Worm (Caenorhabditis elegans) whole organism, dauer: ENCODE results near the gene Y9C9A.8.

Experiments used
- unc-62 ChIP-seq: sonication (generic microtip); optimal IDR thresholded peaks from 2 replicates; lab custom pipeline; 2017; ENCODE audit warnings: missing biosample characterization, missing genetic modification reagents, missing genetic modification characterization

Y9C9A.8 gene

ce11 chrIV:4930045-4930444 lies at the start of gene Y9C9A.8:
Gene Y9C9A.8 (plus strand): TSS chrIV:4930345.
- no peak for TF ChIP-seq unc-62 (GFP tag; lab: Kevin White, UChicago)

DNA sequence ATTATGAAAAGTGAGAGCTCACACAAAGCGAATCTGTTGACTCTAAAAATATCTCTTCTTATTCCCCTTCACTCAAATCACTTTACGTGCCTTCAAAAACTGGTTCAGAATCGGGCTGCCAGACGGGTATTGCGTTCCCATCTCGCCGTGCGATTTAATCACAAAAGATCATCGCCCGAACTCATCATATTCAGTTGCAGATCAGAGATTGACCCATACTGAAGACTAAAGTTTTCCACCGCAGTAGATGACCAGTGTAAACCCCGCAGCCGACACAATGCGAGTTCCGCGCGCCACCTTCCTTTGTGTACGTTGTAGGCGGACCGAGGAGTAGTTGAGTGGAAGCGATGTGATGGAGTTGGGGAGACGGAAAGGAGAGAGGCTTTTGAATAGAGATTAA lies 49.5 kb upstream of the Y9C9A.8 start:
- TF ChIP-seq unc-62 (GFP tag; lab: Kevin White, UChicago): no peak

DNA sequence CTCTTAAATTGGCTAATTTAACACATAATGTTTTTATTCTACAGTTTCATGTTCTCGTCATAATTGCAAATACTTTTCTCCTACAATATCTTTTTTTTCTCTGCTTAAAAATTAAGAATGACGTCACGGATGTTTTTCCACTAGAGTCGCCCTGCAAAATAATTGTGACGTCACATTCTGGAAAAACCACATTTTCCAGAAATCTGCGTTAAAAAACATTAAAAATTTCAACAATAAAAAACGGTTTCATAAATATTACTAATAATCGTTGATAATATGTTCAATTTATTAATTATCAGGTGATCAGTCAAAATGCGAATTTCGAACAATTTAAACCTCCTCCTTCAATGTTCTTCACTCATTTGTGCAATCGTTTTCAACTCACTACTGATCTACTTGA lies 46.2 kb upstream of the Y9C9A.8 start, which contains the start of gene str-166:
Gene str-166, plus strand, starts transcription at position 301 of the 400 bp plus-strand sequence.
- no peak for TF ChIP-seq unc-62 (GFP tag; lab: Kevin White, UChicago)

- no peak for TF ChIP-seq unc-62 (GFP tag; lab: Kevin White, UChicago)
Observed at ce11 chrIV:4885435-4885834, 44.7 kb upstream of the Y9C9A.8 start.

DNA sequence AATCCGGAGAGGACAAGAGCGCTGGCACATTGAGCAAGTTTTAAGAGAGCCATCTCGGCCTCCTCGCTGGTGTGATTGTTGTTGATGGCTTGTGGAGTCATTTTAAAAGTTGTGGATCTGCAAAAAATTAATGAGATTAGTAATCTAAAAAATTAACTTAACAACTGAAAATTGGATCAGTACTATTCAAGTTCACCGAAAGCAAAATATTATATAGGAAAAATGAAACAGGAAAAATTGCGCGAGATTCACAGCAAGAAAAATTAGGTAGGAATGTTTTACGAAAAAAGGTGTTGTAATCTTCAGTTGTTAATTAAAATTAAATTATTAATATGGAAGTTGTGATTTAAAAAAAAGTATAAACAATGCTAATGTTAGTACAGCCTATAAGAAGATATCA lies 42.9 kb upstream of the Y9C9A.8 start, which contains the start of gene T08B6.1:
Gene T08B6.1, minus strand, starts transcription at position 101 of the 400 bp plus-strand sequence.
- TF ChIP-seq unc-62 (GFP tag; lab: Kevin White, UChicago): no peak

DNA sequence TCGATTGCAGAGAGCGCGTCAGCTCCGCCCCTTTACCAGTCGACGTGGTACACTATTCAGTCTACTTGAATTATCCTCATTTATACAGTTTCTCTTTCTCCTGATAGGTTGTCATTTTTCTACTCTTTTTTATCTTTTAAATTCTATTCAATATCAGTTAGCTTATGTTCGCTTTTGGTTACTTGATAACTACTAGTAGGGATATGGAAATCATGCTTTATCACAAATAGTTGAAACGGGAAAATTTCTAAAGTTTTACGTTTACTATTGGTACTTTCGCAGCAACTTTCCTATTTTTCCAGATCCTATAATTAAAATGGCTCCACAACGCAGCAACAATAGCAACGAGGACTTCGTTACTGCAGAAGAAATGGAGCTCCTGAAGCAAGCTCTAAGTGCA lies 40.5 kb upstream of the Y9C9A.8 start, which contains the start of gene sgnh-1:
Gene sgnh-1, plus strand, starts transcription at position 301 of the 400 bp plus-strand sequence.
- no peak for TF ChIP-seq unc-62 (GFP tag; lab: Kevin White, UChicago)

ce11 chrIV:4890543-4890942 lies 39.6 kb upstream of the Y9C9A.8 start, which contains the start of gene T08B6.9:
Gene T08B6.9 (plus strand): TSS chrIV:4890843.
- TF ChIP-seq unc-62 (GFP tag; lab: Kevin White, UChicago): no peak

DNA sequence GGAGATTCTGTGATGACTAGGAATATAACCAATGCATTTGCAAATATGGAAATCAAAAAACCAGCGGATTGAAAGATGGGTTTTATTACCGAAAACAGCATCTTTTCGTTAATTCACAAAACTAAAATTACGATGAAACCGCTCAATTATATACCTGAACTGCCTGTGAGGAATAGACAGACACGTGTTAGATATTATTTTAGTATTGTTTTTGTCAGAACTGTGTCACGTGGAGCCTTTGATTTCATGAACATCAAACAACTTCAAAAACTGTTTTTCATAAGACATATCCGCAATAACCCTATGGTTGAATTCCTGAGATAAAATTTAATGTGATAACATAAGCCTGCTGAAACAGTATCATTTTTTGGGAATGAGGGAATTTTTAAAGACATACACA lies 26.2 kb upstream of the Y9C9A.8 start, which contains the start of gene str-161:
Gene str-161, minus strand, starts transcription at position 101 of the 400 bp plus-strand sequence.
- TF ChIP-seq unc-62 (GFP tag; lab: Kevin White, UChicago): no peak

DNA sequence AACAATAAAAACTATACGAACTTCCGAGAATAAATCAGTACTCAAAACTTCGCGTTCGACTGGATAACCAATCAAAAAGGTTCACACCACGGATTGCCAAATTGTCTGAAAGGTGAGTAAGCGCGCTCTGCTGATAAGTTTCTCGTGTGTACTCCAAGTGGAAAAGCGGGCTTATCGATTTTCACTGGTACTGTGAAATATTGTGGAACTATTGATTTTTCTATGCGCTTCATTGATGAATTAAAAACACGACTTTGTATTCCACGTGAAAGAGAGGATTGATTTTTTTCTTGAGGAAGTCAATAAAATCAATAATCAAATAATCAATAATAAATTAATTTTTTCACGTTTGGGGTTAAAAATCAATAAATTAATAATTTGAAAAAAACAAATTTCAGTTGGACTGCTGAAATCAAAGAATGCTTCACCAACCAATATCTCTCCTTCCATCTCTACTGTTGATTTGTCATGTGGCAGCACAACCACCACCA lies 24.5 kb upstream of the Y9C9A.8 start, which contains the start of gene T08B6.4:
Gene T08B6.4, plus strand, starts transcription at position 51 of the 491 bp plus-strand sequence.
- TF ChIP-seq unc-62 (GFP tag; lab: Kevin White, UChicago): no peak

- no peak for TF ChIP-seq unc-62 (GFP tag; lab: Kevin White, UChicago)
Observed at ce11 chrIV:4909039-4909438, 21.1 kb upstream of the Y9C9A.8 start, which contains the start of gene str-159. Gene str-159 (plus strand): TSS chrIV:4909339.

ce11 chrIV:4913090-4913489 lies 17.1 kb upstream of the Y9C9A.8 start, which contains the start of gene str-156:
Gene str-156 (plus strand): TSS chrIV:4913390.
- TF ChIP-seq unc-62 (GFP tag; lab: Kevin White, UChicago): no peak

- TF ChIP-seq unc-62 (GFP tag; lab: Kevin White, UChicago): no peak
Observed at ce11 chrIV:4915689-4916088, 14.5 kb upstream of the Y9C9A.8 start, which contains the start of gene str-155. Gene str-155 (plus strand): TSS chrIV:4915989.

- no peak for TF ChIP-seq unc-62 (GFP tag; lab: Kevin White, UChicago)
Observed at ce11 chrIV:4917774-4918173, 12.4 kb upstream of the Y9C9A.8 start, which contains the start of gene str-158. Gene str-158 (plus strand): TSS chrIV:4918074.

ce11 chrIV:4930754-4931322 lies 693 bp downstream of the Y9C9A.8 start:
- TF ChIP-seq unc-62 (GFP tag; lab: Kevin White, UChicago): no peak

- TF ChIP-seq unc-62 (GFP tag; lab: Kevin White, UChicago): no peak
Observed at ce11 chrIV:4934103-4934502, 4.0 kb downstream of the Y9C9A.8 start, which contains the start of gene str-153. Gene str-153 (plus strand): TSS chrIV:4934403.

DNA sequence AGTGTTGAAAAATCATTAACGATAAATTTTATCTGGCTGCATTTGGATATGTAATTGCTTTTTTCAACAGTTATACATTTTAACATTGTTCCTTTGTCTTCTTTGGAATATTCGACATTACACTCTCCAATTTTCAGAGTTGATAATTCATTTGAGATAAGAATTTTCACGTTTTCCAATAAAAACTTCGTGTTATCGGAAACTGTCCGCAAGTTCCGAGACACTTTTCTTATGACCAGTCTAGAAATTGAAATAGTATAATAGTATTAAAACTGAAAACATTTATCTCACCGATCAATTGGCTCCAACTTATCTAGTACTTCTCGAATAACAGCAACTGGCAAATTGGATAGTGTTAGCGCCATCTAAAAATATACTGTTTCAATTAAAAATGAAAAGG lies 7.5 kb downstream of the Y9C9A.8 start, which contains the start of gene fbxa-86:
Gene fbxa-86, minus strand, starts transcription at position 367 of the 400 bp plus-strand sequence.
- no peak for TF ChIP-seq unc-62 (GFP tag; lab: Kevin White, UChicago)
